Worm (Caenorhabditis elegans) whole organism, L4 larva: ENCODE measurements around the gene Y38E10A.28.

ENCODE experiments used
- F10B5.3 ChIP-seq: sonication (generic microtip); optimal IDR thresholded peaks from 2 replicates; lab custom pipeline; 2016; ENCODE audit warnings: mild to moderate bottlenecking, missing genetic modification characterization, missing compliant biosample characterization
- ZK546.5 ChIP-seq, 2 experiments: sonication (generic microtip); optimal IDR thresholded peaks; 2 replicates each; lab custom pipeline; 2017; ENCODE audit warnings: missing biosample characterization in 2 of 2, missing genetic modification characterization in 2 of 2
- ces-1 ChIP-seq: fragments of 150-350 bp; sonication (generic microtip); optimal IDR thresholded peaks from 4 replicates; lab custom pipeline; 2014; ENCODE audit warnings: missing biosample characterization, missing genetic modification reagents, missing genetic modification characterization
- hmg-1.1 ChIP-seq: fragments of 200-800 bp; sonication (Bioruptor generic); IDR thresholded peaks from 2 replicates; pipeline ENCODE4 v1.3.6; 2022; ENCODE audit warnings: missing genetic modification reagents, missing genetic modification characterization, missing compliant biosample characterization
- nhr-77 ChIP-seq: fragments of 150-350 bp; optimal IDR thresholded peaks from 2 replicates; lab custom pipeline; 2014; ENCODE audit warnings: missing biosample characterization, missing genetic modification characterization
- php-3 ChIP-seq: fragments of 200-800 bp; sonication (Bioruptor generic); IDR thresholded peaks from 2 replicates; pipeline ENCODE4 v1.3.6; 2022; ENCODE audit warnings: missing genetic modification reagents, missing genetic modification characterization, missing compliant biosample characterization
- saeg-2 ChIP-seq: fragments of 200-800 bp; sonication (Bioruptor generic); IDR thresholded peaks from 2 replicates; pipeline ENCODE4 v1.3.6; 2022; ENCODE audit warnings: missing genetic modification reagents, missing genetic modification characterization, missing compliant biosample characterization
- set-16 ChIP-seq: fragments of 200-800 bp; sonication (Bioruptor generic); IDR thresholded peaks from 2 replicates; pipeline ENCODE4 v1.3.6; 2022; ENCODE audit warnings: missing genetic modification reagents, missing genetic modification characterization, missing compliant biosample characterization
- unc-130 ChIP-seq: sonication (generic microtip); optimal IDR thresholded peaks from 2 replicates; lab custom pipeline; 2016; ENCODE audit warnings: missing genetic modification reagents, missing genetic modification characterization, missing compliant biosample characterization
- unc-62 ChIP-seq, 3 experiments: fragments of 150-350 bp in 1 of 3; sonication (generic microtip); optimal IDR thresholded peaks in 2 of 3; peaks in 1 of 3; 1 replicate in 1 of 3; 2 replicates in 2 of 3; lab custom pipeline; 2014 to 2017; ENCODE audit warnings: missing biosample characterization in 3 of 3, missing genetic modification characterization in 3 of 3, missing genetic modification reagents in 3 of 3, missing genotype in 1 of 3

ce11 chrII:12677710-12677974, 48.2 kb downstream of the Y38E10A.28 start, which contains the start of gene Y38E10A.22:
- TF ChIP-seq set-16 (GFP tag; lab: Robert Waterston, UW) (no peak), php-3 (no peak), unc-130 (GFP tag; lab: Kevin White, UChicago) (no peak), nhr-77 (tag; lab: Kevin White, UChicago) (no peak), saeg-2 (no peak), hmg-1.1 (GFP tag; lab: Robert Waterston, UW) (no peak), F10B5.3 (tag; lab: Kevin White, UChicago) (no peak), ZK546.5 (tag; optimal IDR thresholded peaks at IDR 0.05; lab: Kevin White, UChicago) (no peak), unc-62 (GFP tag; optimal IDR thresholded peaks at IDR 0.05 in 1 of 2; lab: Kevin White, UChicago) (no peak), unc-62 (tag; optimal IDR thresholded peaks at IDR 0.05; lab: Kevin White, UChicago) (no peak), ces-1 (no peak)
